Fruit fly (Drosophila melanogaster) whole organism, embryonic: ENCODE measurements around the gene CG6912.

Experiments used
- Blimp-1 ChIP-seq: fragments of 200-800 bp; sonication (Bioruptor generic); optimal IDR thresholded peaks from 3 replicates; lab custom pipeline; 2018; ENCODE audit warnings: missing biosample characterization, missing genetic modification characterization, mild to moderate bottlenecking, moderate library complexity, missing genetic modification reagents
- CG10209 ChIP-seq: fragments of 200-800 bp; sonication (Bioruptor generic); optimal IDR thresholded peaks from 3 replicates; lab custom pipeline; 2017; ENCODE audit warnings: missing biosample characterization, mild to moderate bottlenecking, missing genetic modification characterization, missing genetic modification reagents
- CG10321 ChIP-seq: fragments of 200-800 bp; sonication (Bioruptor generic); IDR thresholded peaks from 2 replicates; pipeline ENCODE4 v1.3.6; 2022; ENCODE audit warnings: missing biosample characterization, missing genetic modification characterization
- CG10543 ChIP-seq: fragments of 200-800 bp; sonication (Bioruptor generic); optimal IDR thresholded peaks from 3 replicates; lab custom pipeline; 2017; ENCODE audit warnings: missing biosample characterization, mild to moderate bottlenecking, missing genetic modification characterization, moderate library complexity
- CG10979 ChIP-seq: fragments of 200-800 bp; sonication (Bioruptor generic); optimal IDR thresholded peaks from 2 replicates; lab custom pipeline; 2018; ENCODE audit warnings: missing biosample characterization, mild to moderate bottlenecking, missing genetic modification characterization, moderate library complexity
- CG12155 ChIP-seq: fragments of 200-800 bp; sonication (Bioruptor generic); optimal IDR thresholded peaks from 3 replicates; lab custom pipeline; 2016; ENCODE audit warnings: missing biosample characterization, missing genetic modification characterization
- CG12219 ChIP-seq: fragments of 200-800 bp; sonication (Bioruptor generic); optimal IDR thresholded peaks from 3 replicates; lab custom pipeline; 2018; ENCODE audit warnings: missing biosample characterization, mild to moderate bottlenecking, missing genetic modification characterization
- CG12744 ChIP-seq: fragments of 200-800 bp; sonication (Bioruptor generic); optimal IDR thresholded peaks from 2 replicates; lab custom pipeline; 2016; ENCODE audit warnings: missing biosample characterization, missing genetic modification characterization
- CG13894 ChIP-seq: fragments of 200-800 bp; sonication (Bioruptor generic); optimal IDR thresholded peaks from 3 replicates; lab custom pipeline; 2018; ENCODE audit warnings: missing biosample characterization, mild to moderate bottlenecking, missing genetic modification characterization, moderate library complexity
- CG1529 ChIP-seq: fragments of 200-800 bp; sonication (Bioruptor generic); optimal IDR thresholded peaks from 3 replicates; lab custom pipeline; 2018; ENCODE audit warnings: missing biosample characterization, missing genetic modification characterization
- CG17186 ChIP-seq: fragments of 200-800 bp; sonication (Bioruptor generic); optimal IDR thresholded peaks from 3 replicates; lab custom pipeline; 2017; ENCODE audit warnings: missing biosample characterization, missing genetic modification reagents, missing genetic modification characterization
- CG31441 ChIP-seq: fragments of 200-800 bp; sonication (Bioruptor generic); IDR thresholded peaks from 2 replicates; pipeline ENCODE4 v1.3.6; 2022; ENCODE audit warnings: missing biosample characterization, missing genetic modification characterization
- CG3281 ChIP-seq: fragments of 200-800 bp; sonication (Bioruptor generic); optimal IDR thresholded peaks from 3 replicates; lab custom pipeline; 2017; ENCODE audit warnings: missing biosample characterization, mild to moderate bottlenecking, missing genetic modification characterization
- CG4404 ChIP-seq: fragments of 200-800 bp; sonication (Bioruptor generic); IDR thresholded peaks from 2 replicates; pipeline ENCODE4 v1.3.6; 2022; ENCODE audit warnings: missing biosample characterization, missing genetic modification characterization
- CG6791 ChIP-seq: fragments of 200-800 bp; sonication (Bioruptor generic); IDR thresholded peaks from 3 replicates; pipeline ENCODE4 v1.3.6; 2022; ENCODE audit warnings: missing biosample characterization, missing genetic modification characterization; ENCODE audit not compliant: partially characterized antibody
- CG7556 ChIP-seq: fragments of 200-800 bp; sonication (Bioruptor generic); optimal IDR thresholded peaks from 2 replicates; lab custom pipeline; 2017; ENCODE audit warnings: missing biosample characterization, mild to moderate bottlenecking, missing genetic modification characterization
- CG7839 ChIP-seq: fragments of 200-800 bp; sonication (Bioruptor generic); optimal IDR thresholded peaks from 3 replicates; lab custom pipeline; 2018; ENCODE audit warnings: missing biosample characterization, mild to moderate bottlenecking, missing genetic modification characterization, moderate library complexity
- CG7928 ChIP-seq: fragments of 200-800 bp; sonication (Bioruptor generic); optimal IDR thresholded peaks from 2 replicates; lab custom pipeline; 2017; ENCODE audit warnings: missing biosample characterization, mild to moderate bottlenecking, missing genetic modification characterization
- CG8281 ChIP-seq: fragments of 200-800 bp; sonication (Bioruptor generic); optimal IDR thresholded peaks from 2 replicates; lab custom pipeline; 2018; ENCODE audit warnings: missing biosample characterization, mild to moderate bottlenecking, missing genetic modification characterization, moderate library complexity
- CG9817 ChIP-seq: fragments of 200-800 bp; sonication (Bioruptor generic); optimal IDR thresholded peaks from 2 replicates; lab custom pipeline; 2018; ENCODE audit warnings: missing biosample characterization, mild to moderate bottlenecking, missing genetic modification characterization, moderate library complexity
- CoRest ChIP-seq: fragments of 200-800 bp; sonication (Bioruptor generic); optimal IDR thresholded peaks from 3 replicates; lab custom pipeline; 2018; ENCODE audit warnings: missing biosample characterization, mild to moderate bottlenecking, missing genetic modification characterization, moderate library complexity
- D19B ChIP-seq: fragments of 200-800 bp; sonication (Bioruptor generic); optimal IDR thresholded peaks from 2 replicates; lab custom pipeline; 2017; ENCODE audit warnings: missing biosample characterization, mild to moderate bottlenecking, missing genetic modification characterization
- Fer1 ChIP-seq: fragments of 200-800 bp; sonication (Bioruptor generic); optimal IDR thresholded peaks from 2 replicates; lab custom pipeline; 2017; ENCODE audit warnings: missing biosample characterization, mild to moderate bottlenecking, missing genetic modification characterization
- H2.0 ChIP-seq: fragments of 200-800 bp; sonication (Bioruptor generic); IDR thresholded peaks from 2 replicates; pipeline ENCODE4 v1.3.6; 2022; ENCODE audit warnings: missing biosample characterization, missing genetic modification characterization
- Max ChIP-seq: fragments of 200-800 bp; sonication (Bioruptor generic); optimal IDR thresholded peaks from 2 replicates; lab custom pipeline; 2016; ENCODE audit warnings: missing biosample characterization, mild to moderate bottlenecking, missing genetic modification characterization
- Neu2 ChIP-seq: fragments of 200-800 bp; sonication (Bioruptor generic); optimal IDR thresholded peaks from 3 replicates; lab custom pipeline; 2016; ENCODE audit warnings: missing biosample characterization, missing genetic modification characterization, borderline replicate concordance
- Rx ChIP-seq: fragments of 200-800 bp; sonication (Bioruptor generic); IDR thresholded peaks from 2 replicates; pipeline ENCODE4 v1.3.6; 2022; ENCODE audit warnings: missing biosample characterization, missing genetic modification characterization
- Sin3A ChIP-seq: fragments of >200 bp; optimal IDR thresholded peaks from 2 replicates; lab custom pipeline; 2018
- TFAM ChIP-seq: fragments of 200-800 bp; sonication (Bioruptor generic); optimal IDR thresholded peaks from 2 replicates; lab custom pipeline; 2017; ENCODE audit warnings: missing biosample characterization, missing genetic modification characterization, inconsistent platforms
- Xbp1 ChIP-seq: fragments of 200-800 bp; sonication (Bioruptor generic); optimal IDR thresholded peaks from 3 replicates; lab custom pipeline; 2016; ENCODE audit warnings: missing biosample characterization, mild to moderate bottlenecking, missing genetic modification characterization
- amos ChIP-seq: fragments of 200-800 bp; sonication (Bioruptor generic); IDR thresholded peaks from 2 replicates; pipeline ENCODE4 v1.3.6; 2022; ENCODE audit warnings: missing biosample characterization, missing genetic modification characterization; ENCODE audit not compliant: partially characterized antibody
- az2 ChIP-seq: fragments of 200-800 bp; sonication (Bioruptor generic); optimal IDR thresholded peaks from 3 replicates; lab custom pipeline; 2016; ENCODE audit warnings: missing biosample characterization, missing genetic modification characterization
- chn ChIP-seq: fragments of 200-800 bp; sonication (Bioruptor generic); optimal IDR thresholded peaks from 2 replicates; lab custom pipeline; 2016; ENCODE audit warnings: missing biosample characterization, missing genetic modification characterization
- dmrt99B ChIP-seq: fragments of 200-800 bp; sonication (Bioruptor generic); optimal IDR thresholded peaks from 2 replicates; lab custom pipeline; 2018; ENCODE audit warnings: missing biosample characterization, mild to moderate bottlenecking, missing genetic modification characterization, moderate library complexity
- eve ChIP-seq, 2 experiments: fragments of >200 bp; optimal IDR thresholded peaks; 2 replicates each; lab custom pipeline; 2017; ENCODE audit warnings: missing biosample characterization in 2 of 2, missing genetic modification characterization in 2 of 2
- fd3F ChIP-seq: fragments of 200-800 bp; sonication (Bioruptor generic); optimal IDR thresholded peaks from 2 replicates; lab custom pipeline; 2018; ENCODE audit warnings: missing biosample characterization, mild to moderate bottlenecking, missing genetic modification characterization, moderate library complexity
- hkb ChIP-seq, 2 experiments: fragments of 200-800 bp in 1 of 2; fragments of >200 bp in 1 of 2; sonication (Bioruptor generic) in 1 of 2; IDR thresholded peaks in 1 of 2; optimal IDR thresholded peaks in 1 of 2; 2 replicates each; pipeline versions ENCODE4 v1.3.6 to Lab custom; 2017 to 2022; ENCODE audit warnings: missing biosample characterization in 1 of 2, missing genetic modification characterization in 1 of 2
- ind ChIP-seq: fragments of 200-800 bp; sonication (Bioruptor generic); optimal IDR thresholded peaks from 3 replicates; lab custom pipeline; 2016; ENCODE audit warnings: missing biosample characterization, missing genetic modification characterization
- kni ChIP-seq: fragments of 200-800 bp; sonication (Bioruptor generic); optimal IDR thresholded peaks from 3 replicates; lab custom pipeline; 2017; ENCODE audit warnings: mild to moderate bottlenecking, missing biosample characterization, missing genetic modification reagents, missing genetic modification characterization
- lbe ChIP-seq: fragments of 200-800 bp; sonication (Bioruptor generic); optimal IDR thresholded peaks from 2 replicates; lab custom pipeline; 2016; ENCODE audit warnings: missing biosample characterization, mild to moderate bottlenecking, missing genetic modification characterization
- luna ChIP-seq: fragments of 200-800 bp; sonication (Bioruptor generic); optimal IDR thresholded peaks from 2 replicates; lab custom pipeline; 2016; ENCODE audit warnings: missing biosample characterization, missing genetic modification characterization
- nau ChIP-seq: fragments of 200-800 bp; sonication (Bioruptor generic); optimal IDR thresholded peaks from 3 replicates; lab custom pipeline; 2017; ENCODE audit warnings: missing biosample characterization, mild to moderate bottlenecking, missing genetic modification characterization, missing genetic modification reagents
- nmo ChIP-seq: fragments of 200-800 bp; sonication (Bioruptor generic); optimal IDR thresholded peaks from 2 replicates; lab custom pipeline; 2018; ENCODE audit warnings: missing biosample characterization, mild to moderate bottlenecking, missing genetic modification characterization, moderate library complexity
- pho ChIP-seq: fragments of 200-800 bp; sonication (Bioruptor generic); optimal IDR thresholded peaks from 2 replicates; lab custom pipeline; 2016; ENCODE audit warnings: missing biosample characterization, missing genetic modification characterization
- rib ChIP-seq: fragments of 200-800 bp; sonication (Bioruptor generic); IDR thresholded peaks from 2 replicates; pipeline ENCODE4 v1.3.6; 2022; ENCODE audit warnings: missing biosample characterization, missing genetic modification characterization
- sens ChIP-seq: fragments of 200-800 bp; sonication (Bioruptor generic); peaks from one replicate; lab custom pipeline; 2016; ENCODE audit warnings: missing biosample characterization, missing genetic modification characterization
- shn ChIP-seq: fragments of 200-800 bp; sonication (Bioruptor generic); optimal IDR thresholded peaks from 3 replicates; lab custom pipeline; 2016; ENCODE audit warnings: missing biosample characterization, missing genetic modification characterization
- toy ChIP-seq: fragments of 200-800 bp; sonication (Bioruptor generic); IDR thresholded peaks from 2 replicates; pipeline ENCODE4 v1.3.6; 2022; ENCODE audit warnings: missing biosample characterization, missing genetic modification characterization
- unpg ChIP-seq: fragments of 200-800 bp; sonication (Bioruptor generic); optimal IDR thresholded peaks from 3 replicates; lab custom pipeline; 2018; ENCODE audit warnings: missing biosample characterization, mild to moderate bottlenecking, missing genetic modification characterization, moderate library complexity
- usp ChIP-seq: fragments of >200 bp; optimal IDR thresholded peaks from 2 replicates; lab custom pipeline; 2017; ENCODE audit warnings: missing biosample characterization, missing genetic modification characterization

Gene CG6912

dm6 chr3R:15095550-15096031 lies 41.2 kb downstream of the CG6912 start, which contains the start of gene CG6966 (continued):
- peak; percentile 95 for TF ChIP-seq Fer1 (GFP tag; lab: Kevin White, UChicago)
- TF ChIP-seq D19B (GFP tag; lab: Kevin White, UChicago): peak; percentile 80
- TF ChIP-seq sens (GFP tag; lab: Kevin White, UChicago): peak; percentile 97
- TF ChIP-seq Xbp1 (GFP tag; lab: Kevin White, UChicago): peak; percentile 97
- TF ChIP-seq CG8281 (tag; lab: Kevin White, UChicago): peak; percentile 64
- peak; percentile 91 for TF ChIP-seq unpg (GFP tag; lab: Kevin White, UChicago)
- peak; percentile 28 for TF ChIP-seq Neu2 (GFP tag; lab: Kevin White, UChicago)
- no peak for TF ChIP-seq H2.0
- peak; percentile 66 for TF ChIP-seq CG7928 (GFP tag; lab: Kevin White, UChicago)
- peak; percentile 96 for TF ChIP-seq CG12744
- peak; percentile 90 for TF ChIP-seq CG1529
- TF ChIP-seq CG10543 (GFP tag; lab: Kevin White, UChicago): peak; percentile 96
- peak; percentile 48 for TF ChIP-seq Sin3A (lab: Kevin White, UChicago)
- TF ChIP-seq CG10979: peak; percentile 77
- peak; percentile 90 for TF ChIP-seq CG12219 (GFP tag; lab: Kevin White, UChicago)
- TF ChIP-seq toy: no peak
- no peak for TF ChIP-seq CG6791 (GFP tag; lab: Robert Waterston, UW)
- TF ChIP-seq CG10209 (GFP tag; lab: Kevin White, UChicago): peak; percentile 97
- peak; percentile 93 for TF ChIP-seq az2 (GFP tag; lab: Kevin White, UChicago)
- peak; percentile 91 for TF ChIP-seq CG3281 (GFP tag; lab: Kevin White, UChicago)
- TF ChIP-seq CG10321 (GFP tag; lab: Robert Waterston, UW): no peak
- peak; percentile 97 for TF ChIP-seq pho (GFP tag; lab: Kevin White, UChicago)
- peak; percentile 82 for TF ChIP-seq Blimp-1
- TF ChIP-seq fd3F (GFP tag; lab: Kevin White, UChicago): peak; percentile 91
- TF ChIP-seq chn (GFP tag; lab: Kevin White, UChicago): peak; percentile 96
- TF ChIP-seq TFAM: peak; percentile 72
- TF ChIP-seq kni (GFP tag; lab: Kevin White, UChicago): peak; percentile 83
- no peak for TF ChIP-seq rib (GFP tag; lab: Robert Waterston, UW)
- peak; percentile 96 for TF ChIP-seq CG13894
- peak; percentile 92 for TF ChIP-seq CG12155 (GFP tag; lab: Kevin White, UChicago)
- TF ChIP-seq CG7839: peak; percentile 91
- TF ChIP-seq CG17186 (GFP tag; lab: Kevin White, UChicago): peak; percentile 80
- TF ChIP-seq lbe (GFP tag; lab: Kevin White, UChicago): peak; percentile 83
- peak; percentile 86 for TF ChIP-seq nau (GFP tag; lab: Kevin White, UChicago)
- peak; percentile 97 for TF ChIP-seq CoRest (tag; lab: Kevin White, UChicago)
- TF ChIP-seq CG4404: no peak
- peak; percentile 17 for TF ChIP-seq hkb (optimal IDR thresholded peaks at IDR 0.05; lab: Kevin White, UChicago)
- no peak for TF ChIP-seq hkb (GFP tag; IDR thresholded peaks at IDR 0.05; lab: Robert Waterston, UW)
- TF ChIP-seq Max: peak; percentile 94
- peak; percentile 98 for TF ChIP-seq shn (GFP tag; lab: Kevin White, UChicago)
- TF ChIP-seq CG7556: peak; percentile 87
- TF ChIP-seq ind (GFP tag; lab: Kevin White, UChicago): peak; percentile 90
- TF ChIP-seq CG9817: peak; percentile 98
- peak; percentile 95 for TF ChIP-seq luna (GFP tag; lab: Kevin White, UChicago)
- no peak for TF ChIP-seq usp (GFP tag; lab: Kevin White, UChicago)
- peak; percentile 92 for TF ChIP-seq nmo
- TF ChIP-seq CG31441: no peak
- no peak for TF ChIP-seq amos
- TF ChIP-seq Rx (GFP tag; lab: Robert Waterston, UW): no peak
- no peak for TF ChIP-seq eve (GFP tag; optimal IDR thresholded peaks at IDR 0.05; lab: Kevin White, UChicago)
- TF ChIP-seq dmrt99B: peak; percentile 82
